Fruit fly (Drosophila melanogaster) whole organism, embryonic: ENCODE measurements around the gene betaGlu.

Experiments used
- Abd-B ChIP-seq: fragments of 200-800 bp; sonication (Bioruptor generic); optimal IDR thresholded peaks from 2 replicates; lab custom pipeline; 2018; ENCODE audit warnings: missing biosample characterization, mild to moderate bottlenecking, missing genetic modification characterization, moderate library complexity
- Blimp-1 ChIP-seq: fragments of 200-800 bp; sonication (Bioruptor generic); optimal IDR thresholded peaks from 3 replicates; lab custom pipeline; 2018; ENCODE audit warnings: missing biosample characterization, missing genetic modification characterization, mild to moderate bottlenecking, moderate library complexity, missing genetic modification reagents
- CG1024 ChIP-seq: fragments of 200-800 bp; sonication (Bioruptor generic); IDR thresholded peaks from 2 replicates; pipeline ENCODE4 v1.3.6; 2022; ENCODE audit warnings: missing biosample characterization, missing genetic modification characterization
- CG11085 ChIP-seq: fragments of 200-800 bp; sonication (Bioruptor generic); IDR thresholded peaks from 2 replicates; pipeline ENCODE4 v1.3.6; 2022; ENCODE audit warnings: missing biosample characterization, missing genetic modification characterization
- CG12391 ChIP-seq: fragments of 200-800 bp; sonication (Bioruptor generic); optimal IDR thresholded peaks from 3 replicates; lab custom pipeline; 2018; ENCODE audit warnings: missing biosample characterization, mild to moderate bottlenecking, missing genetic modification characterization, moderate library complexity
- CG14710 ChIP-seq: fragments of 200-800 bp; sonication (Bioruptor generic); optimal IDR thresholded peaks from 3 replicates; lab custom pipeline; 2019; ENCODE audit warnings: missing biosample characterization, mild to moderate bottlenecking, missing genetic modification characterization, moderate library complexity
- CG15601 ChIP-seq: fragments of 200-800 bp; sonication (Bioruptor generic); optimal IDR thresholded peaks from 3 replicates; lab custom pipeline; 2019; ENCODE audit warnings: missing biosample characterization, mild to moderate bottlenecking, missing genetic modification characterization, moderate library complexity
- CG16779 ChIP-seq: fragments of 200-800 bp; sonication (Bioruptor generic); IDR thresholded peaks from 2 replicates; pipeline ENCODE4 v1.3.6; 2022; ENCODE audit warnings: missing biosample characterization, missing genetic modification characterization
- CG16815 ChIP-seq: fragments of 200-800 bp; sonication (Bioruptor generic); optimal IDR thresholded peaks from 3 replicates; lab custom pipeline; 2017; ENCODE audit warnings: missing biosample characterization, mild to moderate bottlenecking, missing genetic modification characterization
- CG17361 ChIP-seq: fragments of 200-800 bp; sonication (Bioruptor generic); IDR thresholded peaks from 3 replicates; pipeline ENCODE4 v1.3.6; 2022; ENCODE audit warnings: missing biosample characterization, missing genetic modification characterization
- CG17829 ChIP-seq: fragments of 200-800 bp; optimal IDR thresholded peaks from 2 replicates; lab custom pipeline; 2019; ENCODE audit warnings: missing biosample characterization, mild to moderate bottlenecking, missing genetic modification characterization, moderate library complexity
- CG32767 ChIP-seq: fragments of 200-800 bp; sonication (Bioruptor generic); IDR thresholded peaks from 2 replicates; pipeline ENCODE4 v1.3.6; 2022; ENCODE audit warnings: missing biosample characterization, missing genetic modification characterization
- CG32772 ChIP-seq: fragments of 200-800 bp; sonication (Bioruptor generic); IDR thresholded peaks from 2 replicates; pipeline ENCODE4 v1.3.6; 2022; ENCODE audit warnings: missing biosample characterization, missing genetic modification characterization
- CG33213 ChIP-seq: fragments of 200-800 bp; sonication (Bioruptor generic); optimal IDR thresholded peaks from 3 replicates; lab custom pipeline; 2016; ENCODE audit warnings: missing biosample characterization, missing genetic modification characterization
- CG4282 ChIP-seq: fragments of 200-800 bp; sonication (Bioruptor generic); optimal IDR thresholded peaks from 2 replicates; lab custom pipeline; 2016; ENCODE audit warnings: missing biosample characterization, missing genetic modification characterization
- CG4360 ChIP-seq: fragments of 200-800 bp; sonication (Bioruptor generic); IDR thresholded peaks from 2 replicates; pipeline ENCODE4 v1.3.6; 2022; ENCODE audit warnings: missing biosample characterization, missing genetic modification characterization
- CG4730 ChIP-seq: fragments of 200-800 bp; sonication (Bioruptor generic); IDR thresholded peaks from 2 replicates; pipeline ENCODE4 v1.3.6; 2022; ENCODE audit warnings: missing biosample characterization, missing genetic modification characterization
- CG5245 ChIP-seq: fragments of 200-800 bp; sonication (Bioruptor generic); optimal IDR thresholded peaks from 3 replicates; lab custom pipeline; 2016; ENCODE audit warnings: missing biosample characterization, missing genetic modification characterization
- CG7987 ChIP-seq: fragments of 200-800 bp; sonication (Bioruptor generic); optimal IDR thresholded peaks from 2 replicates; lab custom pipeline; 2018; ENCODE audit warnings: missing biosample characterization, mild to moderate bottlenecking, missing genetic modification characterization, moderate library complexity
- CG8388 ChIP-seq: fragments of 200-800 bp; sonication (Bioruptor generic); optimal IDR thresholded peaks from 2 replicates; lab custom pipeline; 2019; ENCODE audit warnings: missing biosample characterization, mild to moderate bottlenecking, missing genetic modification characterization, moderate library complexity
- CG8924 ChIP-seq: fragments of 200-800 bp; optimal IDR thresholded peaks from 3 replicates; lab custom pipeline; 2019; ENCODE audit warnings: missing biosample characterization, mild to moderate bottlenecking, missing genetic modification characterization, moderate library complexity
- Dip2 ChIP-seq: fragments of 200-800 bp; sonication (Bioruptor generic); IDR thresholded peaks from 2 replicates; pipeline ENCODE4 v1.3.6; 2022; ENCODE audit warnings: missing biosample characterization, missing genetic modification characterization
- Doc2 ChIP-seq: fragments of 200-800 bp; sonication (Bioruptor generic); IDR thresholded peaks from 2 replicates; pipeline ENCODE4 v1.3.6; 2022; ENCODE audit warnings: missing biosample characterization, missing genetic modification characterization
- Dref ChIP-seq: fragments of 200-800 bp; sonication (Bioruptor generic); IDR thresholded peaks from 2 replicates; pipeline ENCODE4 v1.3.6; 2022; ENCODE audit warnings: missing biosample characterization, missing genetic modification characterization
- E2f1 ChIP-seq: fragments of 200-800 bp; sonication (Bioruptor generic); IDR thresholded peaks from 2 replicates; pipeline ENCODE4 v1.3.6; 2022; ENCODE audit warnings: missing biosample characterization, missing genetic modification characterization
- Elba2 ChIP-seq: fragments of 200-800 bp; sonication (Bioruptor generic); optimal IDR thresholded peaks from 3 replicates; lab custom pipeline; 2016; ENCODE audit warnings: missing biosample characterization, missing genetic modification characterization
- Gug ChIP-seq: fragments of 200-800 bp; sonication (Bioruptor generic); IDR thresholded peaks from 4 replicates; pipeline ENCODE4 v1.3.6; 2022; ENCODE audit warnings: missing biosample characterization, missing genetic modification characterization
- Hmx ChIP-seq: fragments of 200-800 bp; sonication (Bioruptor generic); optimal IDR thresholded peaks from 2 replicates; lab custom pipeline; 2016; ENCODE audit warnings: missing biosample characterization, missing genetic modification characterization
- Hr51 ChIP-seq, 2 experiments: fragments of 200-800 bp; sonication (Bioruptor generic); optimal IDR thresholded peaks; 2 replicates in 1 of 2; 3 replicates in 1 of 2; lab custom pipeline; 2016 to 2018; ENCODE audit warnings: missing biosample characterization in 2 of 2, missing genetic modification characterization in 2 of 2, mild to moderate bottlenecking in 1 of 2, moderate library complexity in 1 of 2
- Jarid2 ChIP-seq: fragments of 200-800 bp; sonication (Bioruptor generic); optimal IDR thresholded peaks from 3 replicates; lab custom pipeline; 2017; ENCODE audit warnings: mild to moderate bottlenecking, missing biosample characterization, missing genetic modification reagents, missing genetic modification characterization
- NC2β ChIP-seq: fragments of 200-800 bp; sonication (Bioruptor generic); optimal IDR thresholded peaks from 2 replicates; lab custom pipeline; 2016; ENCODE audit warnings: missing biosample characterization, missing genetic modification characterization
- NfI ChIP-seq: fragments of 200-800 bp; sonication (Bioruptor generic); optimal IDR thresholded peaks from 3 replicates; lab custom pipeline; 2018; ENCODE audit warnings: missing biosample characterization, mild to moderate bottlenecking, missing genetic modification characterization, moderate library complexity
- Oaz ChIP-seq: fragments of 200-800 bp; sonication (Bioruptor generic); IDR thresholded peaks from 2 replicates; pipeline ENCODE4 v1.3.6; 2022; ENCODE audit warnings: missing biosample characterization, missing genetic modification characterization
- Ssrp ChIP-seq: fragments of 200-800 bp; sonication (Bioruptor generic); optimal IDR thresholded peaks from 2 replicates; lab custom pipeline; 2018; ENCODE audit warnings: missing biosample characterization, mild to moderate bottlenecking, missing genetic modification characterization, moderate library complexity
- Stat92E ChIP-seq, 3 experiments: fragments of >200 bp in 2 of 3; fragments of 200-800 bp in 1 of 3; sonication (Bioruptor generic) in 1 of 3; optimal IDR thresholded peaks; 2 replicates each; lab custom pipeline; 2017 to 2019; ENCODE audit warnings: missing biosample characterization in 3 of 3, missing genetic modification characterization in 3 of 3, mild to moderate bottlenecking in 1 of 3, moderate library complexity in 1 of 3
- Taf1 ChIP-seq: fragments of 200-800 bp; sonication (Bioruptor generic); IDR thresholded peaks from 2 replicates; pipeline ENCODE4 v1.3.6; 2022; ENCODE audit warnings: missing biosample characterization, missing genetic modification characterization
- ab ChIP-seq: fragments of 200-800 bp; sonication (Bioruptor generic); optimal IDR thresholded peaks from 2 replicates; lab custom pipeline; 2016; ENCODE audit warnings: missing biosample characterization, missing genetic modification characterization
- bbx ChIP-seq: fragments of 200-800 bp; sonication (Bioruptor generic); IDR thresholded peaks from 2 replicates; pipeline ENCODE4 v1.3.6; 2022; ENCODE audit warnings: missing biosample characterization, missing genetic modification characterization; ENCODE audit not compliant: partially characterized antibody
- bigmax ChIP-seq: fragments of 200-800 bp; sonication (Bioruptor generic); optimal IDR thresholded peaks from 2 replicates; lab custom pipeline; 2018; ENCODE audit warnings: missing biosample characterization, mild to moderate bottlenecking, missing genetic modification characterization
- cwo ChIP-seq: fragments of 200-800 bp; sonication (Bioruptor generic); optimal IDR thresholded peaks from 3 replicates; lab custom pipeline; 2017; ENCODE audit warnings: missing biosample characterization, missing genetic modification characterization, mild to moderate bottlenecking, moderate library complexity, missing genetic modification reagents
- grn ChIP-seq: fragments of 200-800 bp; sonication (Bioruptor generic); optimal IDR thresholded peaks from 3 replicates; lab custom pipeline; 2017; ENCODE audit warnings: missing biosample characterization, missing genetic modification characterization
- hb ChIP-seq: fragments of 200-800 bp; sonication (Bioruptor generic); IDR thresholded peaks from 3 replicates; pipeline ENCODE4 v1.3.6; 2022; ENCODE audit warnings: missing biosample characterization, missing genetic modification characterization; ENCODE audit not compliant: partially characterized antibody
- insv ChIP-seq, 2 experiments: fragments of 200-800 bp; sonication (Bioruptor generic); optimal IDR thresholded peaks; 3 replicates each; lab custom pipeline; 2016 to 2018; ENCODE audit warnings: missing biosample characterization in 2 of 2, missing genetic modification characterization in 2 of 2
- kni ChIP-seq: fragments of 200-800 bp; sonication (Bioruptor generic); optimal IDR thresholded peaks from 3 replicates; lab custom pipeline; 2017; ENCODE audit warnings: mild to moderate bottlenecking, missing biosample characterization, missing genetic modification reagents, missing genetic modification characterization
- lola ChIP-seq, 3 experiments: fragments of >200 bp in 2 of 3; fragments of 200-800 bp in 1 of 3; sonication (Bioruptor generic) in 1 of 3; optimal IDR thresholded peaks; 2 replicates each; lab custom pipeline; 2017 to 2019; ENCODE audit warnings: missing biosample characterization in 3 of 3, missing genetic modification characterization in 3 of 3, mild to moderate bottlenecking in 1 of 3, moderate library complexity in 1 of 3
- luna ChIP-seq: fragments of 200-800 bp; sonication (Bioruptor generic); optimal IDR thresholded peaks from 2 replicates; lab custom pipeline; 2016; ENCODE audit warnings: missing biosample characterization, missing genetic modification characterization
- slp2 ChIP-seq: fragments of 200-800 bp; sonication (Bioruptor generic); optimal IDR thresholded peaks from 2 replicates; lab custom pipeline; 2016; ENCODE audit warnings: missing biosample characterization, missing genetic modification characterization
- stwl ChIP-seq: fragments of 200-800 bp; sonication (Bioruptor generic); optimal IDR thresholded peaks from 3 replicates; lab custom pipeline; 2018; ENCODE audit warnings: missing biosample characterization, mild to moderate bottlenecking, missing genetic modification characterization, moderate library complexity

The betaGlu gene

dm6 chr3R:31776583-31777362 is 5.1 kb upstream of the betaGlu start, which contains the start of the genes CG2126 and faf (continued):
- TF ChIP-seq CG8924 (peak; percentile 90), NfI (GFP tag; lab: Kevin White, UChicago) (peak; percentile 78), Dip2 (GFP tag; lab: Robert Waterston, UW) (no peak), CG16815 (GFP tag; lab: Kevin White, UChicago) (peak; percentile 54), CG5245 (GFP tag; lab: Kevin White, UChicago) (peak; percentile 70), slp2 (GFP tag; lab: Kevin White, UChicago) (peak; percentile 1), stwl (tag; lab: Kevin White, UChicago) (peak; percentile 40), Dref (GFP tag; lab: Robert Waterston, UW) (peak; percentile 59), CG14710 (peak; percentile 86), Taf1 (GFP tag; lab: Robert Waterston, UW) (peak; percentile 57), CG8388 (peak; percentile 77), luna (GFP tag; lab: Kevin White, UChicago) (no peak), Ssrp (tag; lab: Kevin White, UChicago) (peak; percentile 80), hb (GFP tag; lab: Robert Waterston, UW) (no peak), Hr51 (GFP tag; optimal IDR thresholded peaks at IDR 0.05; lab: Kevin White, UChicago) (peak; percentile 10 to 84), CG17361 (GFP tag; lab: Robert Waterston, UW) (peak; percentile 91), CG4282 (GFP tag; lab: Kevin White, UChicago) (no peak), Abd-B (GFP tag; lab: Kevin White, UChicago) (peak; percentile 81), Elba2 (peak; percentile 65), insv (GFP tag; optimal IDR thresholded peaks at IDR 0.05; lab: Kevin White, UChicago) (peak in 1 of 2 experiments; percentile 42), Oaz (peak; percentile 63; the same call in 1 of the 2 replicates), CG4360 (GFP tag; lab: Robert Waterston, UW) (0 out of 2 replicates have a peak, but pooled peaks have one; percentile 22), Doc2 (GFP tag; lab: Robert Waterston, UW) (no peak), NC2β (GFP tag; lab: Kevin White, UChicago) (peak; percentile 49), Blimp-1 (GFP tag; lab: Kevin White, UChicago) (peak; percentile 78), lola (GFP tag; optimal IDR thresholded peaks at IDR 0.05; lab: Kevin White, UChicago) (peak in 1 of 3 experiments; percentile 72), CG33213 (GFP tag; lab: Kevin White, UChicago) (peak; percentile 24), ab (GFP tag; lab: Kevin White, UChicago) (no peak), kni (GFP tag; lab: Kevin White, UChicago) (peak; percentile 56), CG15601 (tag; lab: Kevin White, UChicago) (peak; percentile 74), cwo (GFP tag; lab: Kevin White, UChicago) (peak; percentile 52), Hmx (GFP tag; lab: Kevin White, UChicago) (no peak), CG32767 (peak; percentile 68), CG16779 (no peak), Gug (GFP tag; lab: Robert Waterston, UW) (peak; percentile 75), CG12391 (tag; lab: Kevin White, UChicago) (peak; percentile 92), Stat92E (GFP tag; optimal IDR thresholded peaks at IDR 0.05; lab: Kevin White, UChicago) (no peak), bbx (peak; percentile 26; the same call in 1 of the 2 replicates), CG32772 (peak; percentile 79), CG7987 (peak; percentile 36), Jarid2 (no peak), CG4730 (peak; percentile 52; the same call in 1 of the 2 replicates), CG1024 (GFP tag; lab: Robert Waterston, UW) (no peak), bigmax (GFP tag; lab: Kevin White, UChicago) (no peak), CG17829 (tag; lab: Kevin White, UChicago) (peak; percentile 89), CG11085 (GFP tag; lab: Robert Waterston, UW) (peak; percentile 60; the same call in 1 of the 2 replicates), grn (no peak), E2f1 (GFP tag; lab: Robert Waterston, UW) (peak; percentile 66)
